Worm (Caenorhabditis elegans): ENCODE measurements around the gene F47B8.2.

F47B8.2 gene

DNA sequence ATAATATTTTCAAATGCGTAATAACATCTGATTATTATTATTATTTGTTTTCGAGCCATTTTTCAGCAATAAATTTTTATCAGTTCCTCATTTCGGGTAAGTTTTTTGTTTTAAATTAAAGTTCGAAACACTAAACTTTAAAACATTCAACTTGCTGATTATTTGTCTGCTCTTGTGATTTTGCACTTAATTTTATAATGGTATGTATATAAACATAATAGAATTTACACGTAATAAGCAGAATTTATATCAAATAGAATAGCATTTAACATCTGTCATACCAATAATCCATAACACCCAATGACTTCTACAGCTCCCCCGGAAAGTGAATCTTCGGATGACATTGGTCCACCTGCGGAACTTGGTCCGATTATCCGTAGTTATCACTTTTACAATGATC lies 16.7 kb upstream of the F47B8.2 start, which contains the start of gene srm-4:
TSS of gene srm-4 (plus strand) at position 301 of the 400 bp plus-strand sequence.
- TF ChIP-seq dao-5 (tag; optimal IDR thresholded peaks at IDR 0.05) (no peak), W03F9.2 (tag; optimal IDR thresholded peaks at IDR 0.05) (no peak), him-1 (tag; optimal IDR thresholded peaks at IDR 0.05) (no peak)

DNA sequence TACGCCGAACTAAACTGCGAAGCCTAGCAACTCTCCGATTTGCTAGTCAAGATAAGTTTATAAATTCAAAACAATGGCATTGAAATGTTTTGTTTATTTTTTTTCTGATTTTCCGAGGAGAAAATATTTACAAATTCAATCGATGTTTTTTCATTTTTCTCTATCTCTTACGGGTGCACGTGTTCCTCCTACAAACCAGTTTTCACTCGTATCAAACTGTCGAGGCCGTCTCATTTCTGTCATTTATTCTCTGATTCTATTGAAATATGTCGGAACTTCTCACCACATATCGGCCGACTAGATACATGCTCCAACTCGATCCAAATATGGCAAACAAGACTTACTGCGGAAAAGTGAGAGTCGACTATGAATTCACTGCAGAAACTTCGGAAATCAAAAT lies 15.1 kb upstream of the F47B8.2 start, which contains the start of gene F47B8.8:
TSS of gene F47B8.8 (plus strand) at position 257 of the 400 bp plus-strand sequence.
- TF ChIP-seq dao-5 (tag; optimal IDR thresholded peaks at IDR 0.05) (no peak), W03F9.2 (tag; optimal IDR thresholded peaks at IDR 0.05) (no peak), him-1 (tag; optimal IDR thresholded peaks at IDR 0.05) (no peak)

DNA sequence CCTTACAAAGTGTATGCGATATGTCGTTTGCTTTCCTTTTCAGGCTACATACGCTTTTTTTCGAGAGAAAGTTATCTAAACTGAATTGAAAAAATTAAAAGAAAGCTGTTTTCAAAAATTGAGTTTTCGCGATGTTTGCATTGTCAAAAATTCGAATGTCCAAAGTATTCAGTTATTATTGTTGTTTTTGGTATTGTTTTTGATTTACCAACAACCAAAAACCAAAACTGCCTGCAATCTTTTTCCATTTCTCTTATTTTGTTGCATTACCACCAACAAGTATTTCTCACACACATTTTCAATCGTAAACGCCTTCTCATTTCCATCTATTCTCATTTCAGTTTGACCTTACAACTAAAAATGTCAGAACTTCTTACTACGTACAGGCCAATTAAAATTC lies 12.4 kb upstream of the F47B8.2 start, which contains the start of gene pepm-1:
TSS of gene pepm-1 (plus strand) at position 301 of the 400 bp plus-strand sequence.
- TF ChIP-seq W03F9.2 (tag; optimal IDR thresholded peaks at IDR 0.05) (no peak), dao-5 (tag; optimal IDR thresholded peaks at IDR 0.05) (no peak), him-1 (tag; optimal IDR thresholded peaks at IDR 0.05) (no peak)

DNA sequence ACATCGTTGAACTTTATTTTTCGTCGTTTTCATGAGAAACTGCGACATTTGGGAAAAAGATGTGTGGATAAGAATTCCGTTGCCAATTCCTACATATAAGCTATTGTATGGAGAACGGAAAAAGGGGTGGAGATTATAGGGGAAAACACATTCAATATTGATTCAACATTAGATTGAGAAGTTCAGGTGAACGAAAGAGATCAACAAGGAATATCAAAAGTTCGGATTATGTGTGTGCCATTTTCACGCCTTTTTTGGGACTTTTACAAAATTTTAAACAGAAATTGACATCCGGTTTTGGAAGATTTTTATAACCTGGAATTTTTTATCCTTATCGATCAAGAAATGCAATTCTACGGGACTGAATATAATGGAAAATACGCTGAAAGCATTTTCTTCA lies 11.4 kb upstream of the F47B8.2 start, which contains the start of gene F47B8.5:
TSS of gene F47B8.5 (minus strand) at position 101 of the 400 bp plus-strand sequence.
- no peak for TF ChIP-seq W03F9.2 (tag; optimal IDR thresholded peaks at IDR 0.05)
- TF ChIP-seq him-1 (tag; optimal IDR thresholded peaks at IDR 0.05), result no peak
- TF ChIP-seq dao-5 (tag; optimal IDR thresholded peaks at IDR 0.05), result no peak

DNA sequence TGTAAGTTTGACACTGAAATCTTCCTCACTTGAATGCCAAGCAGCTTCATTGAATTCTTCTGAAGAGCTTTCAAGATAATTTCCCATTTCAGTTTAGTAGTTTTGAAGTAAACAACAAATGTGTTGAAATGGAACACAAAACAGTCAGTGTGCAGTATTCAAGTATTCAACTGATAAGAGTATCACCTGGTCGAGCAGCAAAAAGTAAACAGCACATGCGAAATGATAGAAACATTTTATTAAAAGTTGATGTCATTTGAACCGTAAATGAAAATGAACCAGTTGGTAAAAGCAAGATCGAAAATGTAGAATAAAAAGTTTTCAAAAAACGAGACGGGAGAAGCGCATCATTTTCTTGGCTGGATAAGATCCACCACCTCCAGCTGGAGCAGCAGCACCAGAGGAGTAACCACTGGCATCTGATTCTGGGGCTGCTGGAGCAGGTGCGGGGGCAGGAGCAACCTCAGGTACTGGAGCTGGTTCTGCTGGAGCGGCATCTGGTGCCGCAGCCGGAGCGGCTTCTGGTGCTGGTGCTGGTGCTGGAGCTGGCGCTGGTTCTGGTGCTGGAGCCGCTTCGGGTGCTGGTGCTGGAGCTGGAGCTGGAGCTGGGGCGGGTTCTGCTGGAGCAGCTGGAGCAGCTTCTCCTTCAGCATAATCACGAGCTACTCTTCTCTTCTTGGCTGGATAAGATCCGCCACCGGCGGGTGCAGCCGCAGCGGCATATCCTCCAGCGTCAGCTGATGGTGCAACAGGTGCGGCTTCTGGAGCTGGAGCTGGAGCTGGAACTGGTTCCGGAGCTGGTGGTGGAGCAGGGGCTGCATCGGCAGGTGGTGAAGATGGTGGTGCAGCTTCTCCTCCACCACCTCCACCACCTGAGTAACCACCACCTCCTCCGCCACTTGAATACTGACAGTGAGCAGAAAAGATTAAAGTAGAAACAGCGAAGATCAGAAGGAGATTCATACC lies 8.4 kb upstream of the F47B8.2 start, which contains the start of the genes F47B8.4 and F47B8.18:
TSS of gene F47B8.4 (minus strand) at position 172 of the 966 bp plus-strand sequence.
TSS of gene F47B8.18 (minus strand) at position 963 of the 966 bp plus-strand sequence.
- no peak for TF ChIP-seq W03F9.2 (tag; optimal IDR thresholded peaks at IDR 0.05)
- TF ChIP-seq dao-5 (tag; optimal IDR thresholded peaks at IDR 0.05), result no peak
- TF ChIP-seq him-1 (tag; optimal IDR thresholded peaks at IDR 0.05), result no peak

DNA sequence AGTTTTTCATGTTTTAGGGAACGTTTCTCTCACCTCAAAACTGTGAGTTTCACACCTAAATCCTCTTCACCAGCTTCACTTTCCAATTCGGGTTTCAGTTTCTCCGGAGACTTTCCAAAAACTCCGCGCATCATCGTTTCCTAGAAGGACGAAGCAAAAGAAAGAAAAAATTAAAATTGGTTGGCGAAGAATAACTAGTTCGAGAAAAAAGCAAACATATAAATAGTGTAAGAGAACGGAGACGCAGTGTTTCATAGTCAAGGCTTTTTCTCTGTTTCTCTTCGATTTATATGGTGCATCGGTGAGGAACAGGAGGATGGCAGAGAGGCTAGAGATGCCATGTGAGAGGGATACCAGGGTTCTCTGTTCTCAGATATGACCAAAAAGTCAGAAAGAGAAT lies 6.3 kb upstream of the F47B8.2 start, which contains the start of gene F47B8.3:
TSS of gene F47B8.3 (minus strand) at position 261 of the 400 bp plus-strand sequence.
- TF ChIP-seq W03F9.2 (tag; optimal IDR thresholded peaks at IDR 0.05), result no peak
- TF ChIP-seq dao-5 (tag; optimal IDR thresholded peaks at IDR 0.05), result no peak
- no peak for TF ChIP-seq him-1 (tag; optimal IDR thresholded peaks at IDR 0.05)

DNA sequence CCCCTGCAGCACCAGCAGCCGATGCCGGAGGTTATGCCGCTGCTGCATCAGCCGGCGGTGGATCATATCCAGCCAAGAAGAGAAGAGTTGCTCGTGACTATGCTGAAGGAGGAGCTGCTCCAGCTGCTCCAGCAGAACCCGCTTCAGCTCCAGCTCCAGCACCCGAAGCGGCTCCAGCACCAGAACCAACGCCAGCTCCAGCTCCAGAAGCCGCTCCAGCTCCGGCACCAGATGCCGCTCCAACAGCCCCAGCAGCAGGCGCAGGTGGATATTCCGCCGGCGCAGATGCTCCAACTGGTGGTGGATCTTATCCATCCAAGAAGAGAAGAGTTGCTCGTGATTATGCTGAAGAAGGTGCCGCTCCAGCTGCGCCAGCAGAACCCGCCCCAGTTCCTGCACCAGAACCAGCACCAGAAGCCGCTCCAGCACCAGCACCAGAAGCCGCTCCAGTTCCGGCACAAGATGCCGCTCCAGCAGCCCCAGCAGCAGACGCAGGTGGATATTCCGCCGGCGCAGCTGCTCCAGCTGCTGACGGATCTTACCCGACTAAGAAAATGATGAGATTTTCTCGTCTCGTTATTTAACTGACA lies 4.4 kb upstream of the F47B8.2 start:
- TF ChIP-seq dao-5 (tag; optimal IDR thresholded peaks at IDR 0.05) (no peak), W03F9.2 (tag; optimal IDR thresholded peaks at IDR 0.05) (no peak), him-1 (tag; optimal IDR thresholded peaks at IDR 0.05) (no peak)

DNA sequence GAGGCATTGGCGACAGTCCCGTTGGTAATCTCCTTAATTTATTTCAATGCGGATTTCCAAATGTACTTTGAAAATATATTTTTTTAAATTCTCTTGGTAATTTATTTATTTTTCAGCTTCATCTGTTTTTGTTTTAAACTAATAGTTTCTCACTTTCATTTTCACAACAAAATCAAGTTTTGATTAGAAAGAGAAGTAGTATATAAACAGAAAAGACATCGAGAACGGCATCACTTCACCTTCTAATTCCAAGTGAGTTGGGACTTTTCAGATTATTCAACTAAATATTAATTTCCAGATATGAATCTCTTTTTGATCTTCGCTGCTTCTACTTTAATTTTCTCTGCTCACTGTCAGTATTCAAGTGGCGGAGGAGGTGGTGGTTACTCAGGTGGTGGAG lies 3.8 kb upstream of the F47B8.2 start, which contains the start of gene F47B8.14:
TSS of gene F47B8.14 (plus strand) at position 301 of the 400 bp plus-strand sequence.
- no peak for TF ChIP-seq dao-5 (tag; optimal IDR thresholded peaks at IDR 0.05)
- no peak for TF ChIP-seq him-1 (tag; optimal IDR thresholded peaks at IDR 0.05)
- no peak for TF ChIP-seq W03F9.2 (tag; optimal IDR thresholded peaks at IDR 0.05)

DNA sequence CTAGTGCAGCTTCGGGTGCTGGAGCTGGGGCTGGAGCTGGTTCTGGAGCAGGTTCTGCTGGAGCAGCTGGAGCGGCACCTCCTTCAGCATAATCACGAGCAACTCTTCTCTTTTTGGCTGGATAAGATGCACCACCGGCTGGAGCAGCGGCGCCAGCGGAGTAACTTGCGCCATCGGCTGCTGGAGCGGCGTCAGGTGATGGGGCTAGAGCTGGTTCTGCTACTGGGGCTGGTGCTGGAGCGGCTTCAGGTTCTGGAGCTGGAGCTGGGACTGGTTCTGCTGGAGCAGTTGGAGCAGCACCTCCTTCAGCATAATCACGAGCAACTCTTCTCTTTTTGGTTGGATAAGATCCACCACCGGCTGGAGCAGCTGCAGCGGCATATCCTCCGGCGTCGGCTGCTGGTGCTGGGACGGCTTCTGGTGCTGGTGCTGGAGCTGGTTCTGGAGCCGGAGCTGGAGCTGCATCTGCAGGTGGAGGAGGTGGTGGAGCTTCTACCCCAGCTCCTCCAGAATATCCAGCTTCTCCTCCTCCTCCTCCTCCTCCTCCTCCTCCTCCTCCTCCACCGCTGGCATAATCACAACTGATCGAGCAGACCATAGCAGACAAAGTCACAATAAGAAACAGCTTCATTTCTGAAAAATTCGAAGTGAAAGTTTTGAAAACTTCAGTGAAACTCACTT lies 2.8 kb upstream of the F47B8.2 start, which contains the start of gene F47B8.13:
TSS of gene F47B8.13 (minus strand) at position 631 of the 681 bp plus-strand sequence.
- TF ChIP-seq W03F9.2 (tag; optimal IDR thresholded peaks at IDR 0.05) (no peak), him-1 (tag; optimal IDR thresholded peaks at IDR 0.05) (no peak), dao-5 (tag; optimal IDR thresholded peaks at IDR 0.05) (no peak)

DNA sequence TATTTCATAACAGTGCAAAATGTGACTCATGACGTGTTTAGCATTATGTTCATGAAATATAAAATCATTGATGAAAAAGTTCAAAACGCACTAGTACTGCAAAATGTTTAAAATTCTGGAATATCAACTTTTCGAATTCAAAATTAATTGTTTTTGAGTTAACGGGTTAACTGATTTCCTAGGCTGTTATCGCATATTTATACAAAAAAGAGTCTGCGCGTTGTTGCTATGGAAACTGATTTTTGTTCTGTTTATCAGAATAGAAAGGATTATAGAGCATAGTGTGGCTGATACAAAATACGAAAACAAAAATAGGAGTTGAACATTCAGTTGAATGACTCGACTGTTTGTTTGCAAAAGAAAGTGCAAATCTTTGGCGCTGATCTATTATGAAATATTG lies 1.2 kb upstream of the F47B8.2 start:
- TF ChIP-seq him-1 (tag; optimal IDR thresholded peaks at IDR 0.05), result no peak
- no peak for TF ChIP-seq W03F9.2 (tag; optimal IDR thresholded peaks at IDR 0.05)
- TF ChIP-seq dao-5 (tag; optimal IDR thresholded peaks at IDR 0.05), result no peak

DNA sequence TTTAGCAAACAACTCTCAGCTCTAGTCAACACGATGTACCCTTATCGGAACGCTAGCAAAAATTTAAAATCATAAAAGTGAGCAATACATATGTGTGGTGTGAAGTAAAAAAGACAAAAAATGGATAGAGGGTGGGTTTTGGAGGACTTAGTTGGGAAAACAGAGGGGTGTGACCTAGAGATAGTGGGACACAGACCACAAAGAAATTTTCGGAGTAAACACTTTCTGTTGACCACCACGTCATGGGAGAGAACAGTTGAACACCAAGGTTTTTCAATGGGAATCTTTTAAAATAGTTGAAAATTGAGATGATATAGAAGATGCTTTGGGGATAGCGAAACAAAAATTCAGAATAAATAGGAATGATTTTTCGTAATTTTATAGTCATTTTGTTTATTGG lies 779 bp upstream of the F47B8.2 start:
- TF ChIP-seq W03F9.2 (tag; optimal IDR thresholded peaks at IDR 0.05), result no peak
- TF ChIP-seq dao-5 (tag; optimal IDR thresholded peaks at IDR 0.05), result no peak
- no peak for TF ChIP-seq him-1 (tag; optimal IDR thresholded peaks at IDR 0.05)

DNA sequence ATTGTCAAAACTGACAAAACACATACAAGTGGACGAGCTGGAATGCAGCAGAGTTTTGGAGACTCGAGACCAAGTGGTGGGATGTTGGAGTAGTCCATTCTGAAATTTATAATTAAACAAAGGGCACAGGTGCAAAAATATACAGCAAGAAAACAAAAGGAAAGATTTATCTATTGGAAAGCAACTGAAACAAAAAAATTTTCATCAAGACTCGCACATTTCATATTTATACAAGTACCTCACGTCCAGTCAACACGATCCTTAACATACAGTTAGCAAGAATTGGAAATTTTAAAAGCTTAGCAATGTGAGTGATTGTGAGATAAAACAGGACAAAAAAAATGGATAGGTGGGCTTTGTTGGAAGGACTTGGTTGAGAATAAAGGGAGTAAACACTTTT lies 2.2 kb downstream of the F47B8.2 start, which contains the start of gene F47B8.1:
TSS of gene F47B8.1 (minus strand) at position 101 of the 400 bp plus-strand sequence.
- TF ChIP-seq dao-5 (tag; optimal IDR thresholded peaks at IDR 0.05) (no peak), him-1 (tag; optimal IDR thresholded peaks at IDR 0.05) (no peak), W03F9.2 (tag; optimal IDR thresholded peaks at IDR 0.05) (no peak)

DNA sequence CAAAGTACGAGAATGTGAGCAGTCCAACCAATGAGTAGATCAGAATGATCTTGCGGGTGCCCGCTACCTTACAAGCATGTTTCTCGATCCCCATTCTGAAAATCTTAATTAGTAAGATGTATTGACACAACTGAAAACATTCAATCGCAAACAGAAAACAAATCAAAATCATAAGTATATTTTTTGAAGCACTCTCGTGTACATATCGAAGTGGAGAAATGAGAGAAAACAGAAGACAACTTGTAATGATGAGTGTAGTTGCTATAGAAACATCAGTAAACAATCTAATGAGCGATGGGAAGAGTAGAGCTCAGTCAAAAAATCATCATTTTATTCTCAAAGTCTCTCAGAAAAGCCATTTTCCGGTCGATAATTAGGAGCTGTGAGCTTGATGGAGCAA lies 3.7 kb downstream of the F47B8.2 start, which contains the start of gene F14D7.8:
TSS of gene F14D7.8 (minus strand) at position 101 of the 400 bp plus-strand sequence.
- TF ChIP-seq him-1 (tag; optimal IDR thresholded peaks at IDR 0.05) (no peak), dao-5 (tag; optimal IDR thresholded peaks at IDR 0.05) (no peak), W03F9.2 (tag; optimal IDR thresholded peaks at IDR 0.05) (no peak)

Measured in whole organism, L4/young adult.